Worm (Caenorhabditis elegans): ENCODE data around the gene T05D4.5.

The T05D4.5 gene

ce11 chrIII:13570347-13570746 lies 10.3 kb upstream of the T05D4.5 start, which contains the start of gene exc-12:
exc-12 (minus strand) TSS chrIII:13570447.
- TF ChIP-seq ces-1 (GFP tag; optimal IDR thresholded peaks at IDR 0.05) (no peak), ztf-11 (tag; optimal IDR thresholded peaks at IDR 0.05) (no peak), nhr-2 (tag; optimal IDR thresholded peaks at IDR 0.05) (no peak), nhr-76 (tag; optimal IDR thresholded peaks at IDR 0.05) (no peak), drap-1 (GFP tag; optimal IDR thresholded peaks at IDR 0.05) (no peak), M03D4.4 (tag; optimal IDR thresholded peaks at IDR 0.05) (no peak), lin-32 (GFP tag; optimal IDR thresholded peaks at IDR 0.05) (no peak), sptf-1 (tag; optimal IDR thresholded peaks at IDR 0.05) (no peak), ceh-43 (GFP tag; optimal IDR thresholded peaks at IDR 0.05) (no peak), cnd-1 (tag; optimal IDR thresholded peaks at IDR 0.05) (no peak), elt-1 (tag; optimal IDR thresholded peaks at IDR 0.05; ENCODE audit: borderline replicate concordance, insufficient read depth) (no peak)

DNA sequence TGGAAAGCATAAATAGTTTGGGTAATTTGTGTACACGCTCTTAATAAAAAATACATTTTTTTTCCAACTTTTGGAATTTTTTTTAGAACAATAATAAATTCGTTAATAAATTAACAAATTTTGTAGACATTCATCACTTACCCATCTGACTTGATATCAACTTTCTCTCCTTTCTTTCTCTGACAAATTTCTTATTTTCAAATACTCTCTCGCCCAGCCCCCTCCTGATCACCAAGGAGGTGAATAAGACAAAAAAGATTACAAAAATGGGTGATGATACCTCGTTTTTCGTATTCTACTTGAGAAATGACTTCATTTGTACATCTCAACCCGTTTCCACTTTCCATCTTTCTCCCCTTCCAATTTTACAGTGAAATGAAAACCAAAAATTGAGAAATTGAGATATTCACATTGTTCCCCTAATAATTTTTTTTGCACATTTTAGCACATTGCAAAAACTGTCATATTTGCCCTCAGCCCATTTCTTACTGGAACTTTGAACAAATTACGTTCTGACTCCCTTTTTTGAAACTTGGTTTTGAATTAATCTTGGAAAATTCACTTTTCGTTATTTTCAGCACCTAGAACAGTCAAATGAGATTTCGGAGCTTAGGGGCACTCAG lies 4.9 kb upstream of the T05D4.5 start, which contains the start of gene osm-7:
Gene osm-7, plus strand, starts transcription at position 573 of the 623 bp plus-strand sequence.
- no peak for TF ChIP-seq ces-1 (GFP tag; optimal IDR thresholded peaks at IDR 0.05)
- no peak for TF ChIP-seq tbx-8 (GFP tag; optimal IDR thresholded peaks at IDR 0.05)
- TF ChIP-seq zip-8 (tag; optimal IDR thresholded peaks at IDR 0.05), result no peak
- no peak for TF ChIP-seq lsy-2 (tag; optimal IDR thresholded peaks at IDR 0.05)
- TF ChIP-seq ceh-39 (tag; optimal IDR thresholded peaks at IDR 0.05), result no peak
- TF ChIP-seq nhr-28 (tag; optimal IDR thresholded peaks at IDR 0.05), result no peak
- TF ChIP-seq blmp-1 (tag; optimal IDR thresholded peaks at IDR 0.05), result no peak
- no peak for TF ChIP-seq nhr-12 (tag; optimal IDR thresholded peaks at IDR 0.05)
- TF ChIP-seq unc-62 (GFP tag; optimal IDR thresholded peaks at IDR 0.05), result no peak

DNA sequence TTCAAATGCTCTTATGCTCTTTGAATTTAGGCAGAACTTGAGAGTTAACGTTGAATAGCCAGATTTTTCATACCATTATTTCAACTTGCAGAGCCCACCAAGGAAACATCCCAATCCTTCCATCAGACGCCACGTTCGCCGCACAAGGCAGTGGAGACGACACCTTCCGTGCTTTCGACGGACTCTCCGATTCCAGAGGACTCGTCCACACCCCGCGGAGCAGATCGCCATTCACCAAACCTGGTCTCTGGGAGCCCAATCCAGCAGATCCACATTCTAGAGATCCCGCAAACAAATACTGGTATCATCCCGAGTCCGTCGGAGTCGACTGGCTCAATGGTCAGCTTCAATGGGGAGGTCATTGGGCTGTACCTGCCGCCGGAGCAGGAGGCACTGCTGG lies 562 bp upstream of the T05D4.5 start:
- no peak for TF ChIP-seq pha-4 (tag; optimal IDR thresholded peaks at IDR 0.05)
- TF ChIP-seq ceh-83 (GFP tag; optimal IDR thresholded peaks at IDR 0.05), result no peak
- no peak for TF ChIP-seq mab-5 (tag; optimal IDR thresholded peaks at IDR 0.05)
- no peak for TF ChIP-seq elt-3 (tag; optimal IDR thresholded peaks at IDR 0.05)
- no peak for TF ChIP-seq ceh-39 (tag; optimal IDR thresholded peaks at IDR 0.05)
- no peak for TF ChIP-seq nhr-2 (tag; optimal IDR thresholded peaks at IDR 0.05)
- TF ChIP-seq unc-120 (tag; optimal IDR thresholded peaks at IDR 0.05; ENCODE audit: poor library complexity, severe bottlenecking), result no peak
- no peak for TF ChIP-seq drap-1 (GFP tag; optimal IDR thresholded peaks at IDR 0.05)
- no peak for TF ChIP-seq nhr-237 (tag; optimal IDR thresholded peaks at IDR 0.05)
- TF ChIP-seq unc-39 (tag; optimal IDR thresholded peaks at IDR 0.05), result no peak
- no peak for TF ChIP-seq bed-3 (GFP tag; optimal IDR thresholded peaks at IDR 0.05)
- no peak for TF ChIP-seq nhr-28 (tag; optimal IDR thresholded peaks at IDR 0.05)
- no peak for TF ChIP-seq ces-1 (GFP tag; optimal IDR thresholded peaks at IDR 0.05)
- no peak for TF ChIP-seq unc-62 (GFP tag; optimal IDR thresholded peaks at IDR 0.05)
- no peak for TF ChIP-seq flh-1 (GFP tag; optimal IDR thresholded peaks at IDR 0.05)
- TF ChIP-seq blmp-1 (tag; optimal IDR thresholded peaks at IDR 0.05), result no peak
- TF ChIP-seq hlh-1 (tag; optimal IDR thresholded peaks at IDR 0.05), result no peak

- TF ChIP-seq tbx-8 (GFP tag; optimal IDR thresholded peaks at IDR 0.05) (no peak), ceh-83 (GFP tag; optimal IDR thresholded peaks at IDR 0.05) (peak; percentile 15)
Measured at ce11 chrIII:13581727-13582126, 1.1 kb downstream of the T05D4.5 start.

ce11 chrIII:13600254-13600653 lies 19.6 kb downstream of the T05D4.5 start:
- TF ChIP-seq mep-1 (tag; optimal IDR thresholded peaks at IDR 0.05), result no peak
- TF ChIP-seq nhr-237 (tag; optimal IDR thresholded peaks at IDR 0.05), result no peak
- no peak for TF ChIP-seq sptf-1 (tag; optimal IDR thresholded peaks at IDR 0.05)
- TF ChIP-seq M03D4.4 (tag; optimal IDR thresholded peaks at IDR 0.05), result no peak
- TF ChIP-seq elt-3 (tag; optimal IDR thresholded peaks at IDR 0.05), result no peak
- no peak for TF ChIP-seq blmp-1 (tag; optimal IDR thresholded peaks at IDR 0.05)
- no peak for TF ChIP-seq hlh-1 (tag; optimal IDR thresholded peaks at IDR 0.05)
- TF ChIP-seq ceh-43 (GFP tag; optimal IDR thresholded peaks at IDR 0.05), result no peak
- TF ChIP-seq nhr-28 (tag; optimal IDR thresholded peaks at IDR 0.05), result no peak
- no peak for TF ChIP-seq elt-1 (tag; optimal IDR thresholded peaks at IDR 0.05; ENCODE audit: borderline replicate concordance, insufficient read depth)
- no peak for TF ChIP-seq unc-120 (tag; optimal IDR thresholded peaks at IDR 0.05; ENCODE audit: poor library complexity, severe bottlenecking)
